Fruit fly (Drosophila melanogaster) whole organism, wandering third instar larva: ENCODE measurements around the gene B52.

ENCODE experiments used
- CrebA ChIP-seq: fragments of 200-800 bp; sonication (Bioruptor generic); optimal IDR thresholded peaks from 2 replicates; lab custom pipeline; 2016; ENCODE audit warnings: missing biosample characterization, mild to moderate bottlenecking, missing genetic modification characterization, borderline replicate concordance
- Dfd ChIP-seq: fragments of >200 bp; optimal IDR thresholded peaks from 2 replicates; lab custom pipeline; 2017; ENCODE audit warnings: missing biosample characterization, missing genetic modification characterization
- Rel ChIP-seq, 2 experiments: fragments of 200-800 bp; sonication (Bioruptor generic) in 1 of 2; optimal IDR thresholded peaks; 2 replicates in 1 of 2; 3 replicates in 1 of 2; lab custom pipeline; 2016 to 2019; ENCODE audit warnings: mild to moderate bottlenecking in 2 of 2, missing biosample characterization in 2 of 2, missing genetic modification characterization in 2 of 2, moderate library complexity in 1 of 2
- dmrt93B ChIP-seq: fragments of 200-800 bp; sonication (Bioruptor generic); optimal IDR thresholded peaks from 2 replicates; lab custom pipeline; 2018; ENCODE audit warnings: missing biosample characterization, mild to moderate bottlenecking, missing genetic modification characterization
- ey ChIP-seq: fragments of 200-800 bp; sonication (Bioruptor generic); optimal IDR thresholded peaks from 2 replicates; lab custom pipeline; 2016; ENCODE audit warnings: missing biosample characterization, missing genetic modification characterization
- pan ChIP-seq: fragments of >200 bp; optimal IDR thresholded peaks from 2 replicates; lab custom pipeline; 2017
- sage ChIP-seq: fragments of 200-800 bp; sonication (Bioruptor generic); optimal IDR thresholded peaks from 2 replicates; lab custom pipeline; 2016; ENCODE audit warnings: missing biosample characterization, mild to moderate bottlenecking, missing genetic modification characterization
- usp ChIP-seq: fragments of >200 bp; optimal IDR thresholded peaks from 2 replicates; lab custom pipeline; 2017; ENCODE audit warnings: missing biosample characterization, missing genetic modification characterization

- TF ChIP-seq sage (GFP tag; lab: Kevin White, UChicago) (no peak), Rel (GFP tag; optimal IDR thresholded peaks at IDR 0.05; lab: Kevin White, UChicago) (no peak), Rel (tag; optimal IDR thresholded peaks at IDR 0.05; lab: Kevin White, UChicago) (no peak), ey (no peak), pan (lab: Kevin White, UChicago) (no peak), usp (GFP tag; lab: Kevin White, UChicago) (no peak), dmrt93B (GFP tag; lab: Kevin White, UChicago) (no peak), Dfd (no peak), CrebA (GFP tag; lab: Kevin White, UChicago) (no peak)
Measured at dm6 chr3R:13693753-13694152, 32.6 kb downstream of the B52 start, which contains the start of gene CG14367.
